Worm (Caenorhabditis elegans) whole organism, L1 larva: ENCODE data around the gene pbs-3.

ENCODE experiments used
- C16A3.4 ChIP-seq: fragments of 150-350 bp; optimal IDR thresholded peaks from 2 replicates; lab custom pipeline; 2014; ENCODE audit warnings: missing biosample characterization, missing genetic modification characterization
- C34B4.2 ChIP-seq: sonication (generic microtip); optimal IDR thresholded peaks from 2 replicates; lab custom pipeline; 2017; ENCODE audit warnings: mild to moderate bottlenecking, missing genetic modification characterization, missing compliant biosample characterization
- F16B12.6 ChIP-seq: fragments of 150-350 bp; optimal IDR thresholded peaks from 2 replicates; lab custom pipeline; 2014; ENCODE audit warnings: missing biosample characterization, missing genetic modification characterization
- alr-1 ChIP-seq: fragments of 200-800 bp; sonication (Bioruptor generic); optimal IDR thresholded peaks from 2 replicates; lab custom pipeline; 2018; ENCODE audit warnings: borderline replicate concordance, mild to moderate bottlenecking, missing genetic modification characterization, missing compliant biosample characterization
- blmp-1 ChIP-seq: fragments of 150-350 bp; optimal IDR thresholded peaks from 2 replicates; lab custom pipeline; 2014; ENCODE audit warnings: missing biosample characterization, missing genetic modification characterization
- ceh-63 ChIP-seq: fragments of 200-800 bp; sonication (Bioruptor generic); optimal IDR thresholded peaks from 2 replicates; lab custom pipeline; 2018; ENCODE audit warnings: mild to moderate bottlenecking, missing genetic modification characterization, missing compliant biosample characterization
- ceh-82 ChIP-seq, 3 experiments: fragments of 150-350 bp in 1 of 3; sonication (generic microtip) in 2 of 3; optimal IDR thresholded peaks; 2 replicates each; lab custom pipeline; 2014 to 2017; ENCODE audit warnings: missing biosample characterization in 3 of 3, missing genetic modification characterization in 3 of 3
- ceh-88 ChIP-seq: fragments of 200-800 bp; sonication (Bioruptor generic); IDR thresholded peaks from 2 replicates; pipeline ENCODE4 v1.3.6; 2022; ENCODE audit warnings: missing genetic modification characterization, missing compliant biosample characterization
- dsc-1 ChIP-seq: sonication (generic microtip); optimal IDR thresholded peaks from 2 replicates; lab custom pipeline; 2016; ENCODE audit warnings: mild to moderate bottlenecking, missing genetic modification characterization, missing compliant biosample characterization
- efl-3 ChIP-seq: fragments of 200-800 bp; sonication (Bioruptor generic); optimal IDR thresholded peaks from 2 replicates; lab custom pipeline; 2018; ENCODE audit warnings: mild to moderate bottlenecking, missing genetic modification characterization, missing compliant biosample characterization
- elt-2 ChIP-seq: sonication (generic microtip); optimal IDR thresholded peaks from 2 replicates; lab custom pipeline; 2016; ENCODE audit warnings: missing genetic modification characterization, mild to moderate bottlenecking, inconsistent platforms, missing compliant biosample characterization, missing genetic modification reagents
- elt-3 ChIP-seq, 6 experiments: fragments of 150-350 bp in 1 of 6; sonication (generic microtip); optimal IDR thresholded peaks; 2 replicates each; lab custom pipeline; 2017 to 2018; ENCODE audit warnings: missing biosample characterization in 6 of 6, missing genetic modification characterization in 6 of 6, inconsistent platforms in 1 of 6
- ets-5 ChIP-seq: fragments of 200-800 bp; sonication (Bioruptor generic); IDR thresholded peaks from 2 replicates; pipeline ENCODE4 v1.3.6; 2022; ENCODE audit warnings: missing genetic modification characterization, missing compliant biosample characterization
- grh-1 ChIP-seq: fragments of 200-800 bp; sonication (Bioruptor generic); IDR thresholded peaks from 2 replicates; pipeline ENCODE4 v1.3.6; 2022; ENCODE audit warnings: missing genetic modification reagents, missing genetic modification characterization, missing compliant biosample characterization
- hpl-2 ChIP-seq: fragments of 150-350 bp; optimal IDR thresholded peaks from 2 replicates; lab custom pipeline; 2014; ENCODE audit warnings: missing biosample characterization, missing genetic modification reagents, missing genetic modification characterization
- irx-1 ChIP-seq: sonication (generic microtip); optimal IDR thresholded peaks from 2 replicates; lab custom pipeline; 2016; ENCODE audit warnings: missing genetic modification characterization, missing compliant biosample characterization
- isw-1 ChIP-seq: fragments of 200-800 bp; sonication (Bioruptor generic); IDR thresholded peaks from 2 replicates; pipeline ENCODE4 v1.3.6; 2022; ENCODE audit warnings: missing genetic modification characterization, missing compliant biosample characterization
- lin-13 ChIP-seq: fragments of 150-350 bp; optimal IDR thresholded peaks from 2 replicates; lab custom pipeline; 2014; ENCODE audit warnings: missing biosample characterization, missing genetic modification reagents, missing genetic modification characterization
- lin-14 ChIP-seq: fragments of 200-800 bp; sonication (Bioruptor generic); optimal IDR thresholded peaks from 2 replicates; lab custom pipeline; 2018; ENCODE audit warnings: mild to moderate bottlenecking, missing genetic modification characterization, moderate library complexity, missing compliant biosample characterization
- lin-35 ChIP-seq, 2 experiments: fragments of 150-350 bp; optimal IDR thresholded peaks; 2 replicates each; lab custom pipeline; 2014; ENCODE audit warnings: missing biosample characterization in 2 of 2, missing genetic modification characterization in 2 of 2, missing genetic modification reagents in 2 of 2
- lin-39 ChIP-seq: fragments of 150-350 bp; optimal IDR thresholded peaks from 2 replicates; lab custom pipeline; 2014; ENCODE audit warnings: missing biosample characterization, missing genetic modification reagents, missing genetic modification characterization
- lsy-2 ChIP-seq, 2 experiments: fragments of 150-350 bp; optimal IDR thresholded peaks; 2 replicates each; lab custom pipeline; 2014; ENCODE audit warnings: missing biosample characterization in 2 of 2, missing genetic modification characterization in 2 of 2
- mab-9 ChIP-seq: fragments of 200-800 bp; sonication (Bioruptor generic); IDR thresholded peaks from 2 replicates; pipeline ENCODE4 v1.3.6; 2022; ENCODE audit warnings: missing genetic modification reagents, missing genetic modification characterization, missing compliant biosample characterization
- mef-2 ChIP-seq: fragments of 150-350 bp; optimal IDR thresholded peaks from 2 replicates; lab custom pipeline; 2014; ENCODE audit warnings: missing biosample characterization, missing genetic modification characterization
- nhr-11 ChIP-seq: fragments of 150-350 bp; optimal IDR thresholded peaks from 2 replicates; lab custom pipeline; 2014; ENCODE audit warnings: missing biosample characterization, missing genetic modification characterization
- nhr-20 ChIP-seq: sonication (generic microtip); optimal IDR thresholded peaks from 2 replicates; lab custom pipeline; 2016; ENCODE audit warnings: mild to moderate bottlenecking, missing genetic modification characterization, missing compliant biosample characterization
- nhr-28 ChIP-seq: fragments of 150-350 bp; optimal IDR thresholded peaks from 2 replicates; lab custom pipeline; 2014; ENCODE audit warnings: missing biosample characterization, missing genetic modification characterization
- nhr-71 ChIP-seq: sonication (generic microtip); optimal IDR thresholded peaks from 2 replicates; lab custom pipeline; 2016; ENCODE audit warnings: mild to moderate bottlenecking, missing genetic modification characterization, moderate library complexity, missing compliant biosample characterization
- nhr-85 ChIP-seq: sonication (generic microtip); peaks from one replicate; lab custom pipeline; 2016; ENCODE audit warnings: missing genetic modification characterization, inconsistent platforms, missing compliant biosample characterization
- nhr-90 ChIP-seq: sonication (generic microtip); optimal IDR thresholded peaks from 2 replicates; lab custom pipeline; 2016; ENCODE audit warnings: mild to moderate bottlenecking, missing genetic modification characterization, missing compliant biosample characterization; ENCODE audit not compliant: poor library complexity
- pax-3 ChIP-seq: fragments of 200-800 bp; sonication (Bioruptor generic); optimal IDR thresholded peaks from 2 replicates; lab custom pipeline; 2018; ENCODE audit warnings: mild to moderate bottlenecking, missing genetic modification characterization, moderate library complexity, missing compliant biosample characterization
- snpc-4 ChIP-seq: fragments of 150-350 bp; optimal IDR thresholded peaks from 2 replicates; lab custom pipeline; 2014; ENCODE audit warnings: missing biosample characterization, missing genetic modification characterization
- tlp-1 ChIP-seq: fragments of 150-350 bp; optimal IDR thresholded peaks from 2 replicates; lab custom pipeline; 2014; ENCODE audit warnings: missing biosample characterization, missing genetic modification characterization
- unc-130 ChIP-seq: fragments of 150-350 bp; optimal IDR thresholded peaks from 2 replicates; lab custom pipeline; 2017; ENCODE audit warnings: missing biosample characterization, missing genetic modification characterization, inconsistent platforms
- unc-30 ChIP-seq: sonication (generic microtip); optimal IDR thresholded peaks from 2 replicates; lab custom pipeline; 2017; ENCODE audit warnings: missing biosample characterization, missing genetic modification characterization
- unc-86 ChIP-seq: sonication (generic microtip); optimal IDR thresholded peaks from 2 replicates; lab custom pipeline; 2016; ENCODE audit warnings: missing genetic modification characterization, missing compliant biosample characterization
- unc-98 ChIP-seq: fragments of 200-800 bp; sonication (Bioruptor generic); IDR thresholded peaks from 2 replicates; pipeline ENCODE4 v1.3.6; 2022; ENCODE audit warnings: missing genetic modification characterization, missing compliant biosample characterization
- xbp-1 ChIP-seq: sonication (generic microtip); optimal IDR thresholded peaks from 2 replicates; lab custom pipeline; 2016; ENCODE audit warnings: missing genetic modification characterization, missing compliant biosample characterization
- zip-4 ChIP-seq: fragments of 200-800 bp; sonication (Bioruptor generic); optimal IDR thresholded peaks from 2 replicates; lab custom pipeline; 2018; ENCODE audit warnings: mild to moderate bottlenecking, missing genetic modification characterization, moderate library complexity, missing compliant biosample characterization
- ztf-4 ChIP-seq: fragments of 150-350 bp; optimal IDR thresholded peaks from 2 replicates; lab custom pipeline; 2014; ENCODE audit warnings: missing biosample characterization, missing genetic modification characterization

Gene pbs-3

DNA sequence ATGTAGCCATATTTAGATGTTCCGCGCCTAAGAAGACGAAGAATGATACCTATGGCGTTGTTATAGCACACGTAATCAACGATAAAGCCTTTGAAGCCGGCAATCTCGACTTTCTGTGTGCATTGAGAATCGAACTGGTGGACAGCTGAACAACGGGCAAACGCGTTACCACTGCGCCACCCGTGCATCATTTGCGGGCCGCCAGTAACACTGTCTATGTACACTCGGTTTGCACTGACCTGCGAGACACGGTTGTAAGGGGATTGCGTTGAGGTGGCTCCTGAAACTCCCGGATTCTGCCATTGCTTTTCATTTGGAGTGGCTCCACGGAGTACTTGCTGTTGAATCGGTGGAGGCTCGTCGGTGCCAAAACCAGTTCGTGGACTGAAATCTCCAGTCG lies 12.8 kb downstream of the pbs-3 start (continued):
- TF ChIP-seq unc-86 (tag; lab: Kevin White, UChicago): no peak
- TF ChIP-seq ets-5 (GFP tag; lab: Robert Waterston, UW): no peak
- no peak for TF ChIP-seq snpc-4 (tag; lab: Kevin White, UChicago)
- TF ChIP-seq tlp-1: no peak
- no peak for TF ChIP-seq isw-1 (GFP tag; lab: Robert Waterston, UW)
- TF ChIP-seq lin-35 (GFP tag; optimal IDR thresholded peaks at IDR 0.05; lab: Kevin White, UChicago): peak; percentile 14 to 62
- peak; percentile 31 for TF ChIP-seq dsc-1 (tag; lab: Kevin White, UChicago)

- TF ChIP-seq F16B12.6 (tag; lab: Kevin White, UChicago): no peak
- TF ChIP-seq lin-14: peak; percentile 69
- no peak for TF ChIP-seq lin-39
- TF ChIP-seq lin-35 (GFP tag; optimal IDR thresholded peaks at IDR 0.05; lab: Kevin White, UChicago): no peak
- TF ChIP-seq alr-1 (tag; lab: Kevin White, UChicago): no peak
- TF ChIP-seq nhr-85 (tag; lab: Kevin White, UChicago): peak; percentile 60
- TF ChIP-seq zip-4 (GFP tag; lab: Kevin White, UChicago): no peak
- TF ChIP-seq ztf-4 (tag; lab: Kevin White, UChicago): no peak
- TF ChIP-seq ceh-88 (GFP tag; lab: Robert Waterston, UW): no peak
- peak; percentile 31 for TF ChIP-seq C16A3.4 (tag; lab: Kevin White, UChicago)
- no peak for TF ChIP-seq unc-130 (tag; lab: Kevin White, UChicago)
- TF ChIP-seq nhr-11 (tag; lab: Kevin White, UChicago): no peak
- no peak for TF ChIP-seq unc-30 (tag; lab: Kevin White, UChicago)
- TF ChIP-seq lsy-2 (tag; optimal IDR thresholded peaks at IDR 0.05; lab: Kevin White, UChicago): peak in 1 of 2 experiments; percentile 15
- TF ChIP-seq xbp-1 (tag; lab: Kevin White, UChicago): no peak
- TF ChIP-seq blmp-1 (tag; lab: Kevin White, UChicago): peak; percentile 49
- TF ChIP-seq nhr-20 (tag; lab: Kevin White, UChicago): no peak
- TF ChIP-seq mef-2: no peak
- no peak for TF ChIP-seq mab-9 (GFP tag; lab: Robert Waterston, UW)
- no peak for TF ChIP-seq lin-13 (GFP tag; lab: Kevin White, UChicago)
- no peak for TF ChIP-seq isw-1 (GFP tag; lab: Robert Waterston, UW)
- TF ChIP-seq elt-2 (tag; lab: Kevin White, UChicago): peak; percentile 39
- no peak for TF ChIP-seq nhr-28 (tag; lab: Kevin White, UChicago)
- TF ChIP-seq efl-3 (GFP tag; lab: Kevin White, UChicago): no peak
- TF ChIP-seq grh-1 (GFP tag; lab: Robert Waterston, UW): no peak
- no peak for TF ChIP-seq ceh-82 (tag; optimal IDR thresholded peaks at IDR 0.05; lab: Kevin White, UChicago)
- TF ChIP-seq C34B4.2 (tag; lab: Kevin White, UChicago): no peak
- no peak for TF ChIP-seq elt-3 (tag; optimal IDR thresholded peaks at IDR 0.05; lab: Kevin White, UChicago)
- TF ChIP-seq irx-1 (tag; lab: Kevin White, UChicago): no peak
- no peak for TF ChIP-seq pax-3 (tag; lab: Kevin White, UChicago)
- no peak for TF ChIP-seq unc-98 (GFP tag; lab: Robert Waterston, UW)
- TF ChIP-seq hpl-2 (GFP tag; lab: Kevin White, UChicago): no peak
- no peak for TF ChIP-seq ceh-63 (GFP tag; lab: Kevin White, UChicago)
- no peak for TF ChIP-seq nhr-90 (tag; lab: Kevin White, UChicago)
- peak; percentile 39 for TF ChIP-seq nhr-71 (tag; lab: Kevin White, UChicago)
Measured at ce11 chrII:4941541-4942206, 13.6 kb downstream of the pbs-3 start, which contains the start of gene ZK546.19. TSS of gene ZK546.19 (plus strand) at chrII:4941726.
